Worm (Caenorhabditis elegans) whole organism, L4 larva: ENCODE measurements around the gene arrd-1.

Source experiments
- Y5F2A.4 ChIP-seq: fragments of 200-800 bp; sonication (Bioruptor generic); optimal IDR thresholded peaks from 2 replicates; lab custom pipeline; 2018; ENCODE audit warnings: mild to moderate bottlenecking, missing genetic modification characterization, missing compliant biosample characterization
- ama-1 ChIP-seq: fragments of 150-350 bp; optimal IDR thresholded peaks from 2 replicates; lab custom pipeline; 2014; ENCODE audit warnings: inconsistent platforms, mixed read lengths
- hlh-30 ChIP-seq: sonication (generic microtip); optimal IDR thresholded peaks from 2 replicates; lab custom pipeline; 2017; ENCODE audit warnings: antibody characterized with exemption, mild to moderate bottlenecking, missing genetic modification characterization, missing compliant biosample characterization; ENCODE audit not compliant: insufficient read depth
- lin-39 ChIP-seq: fragments of 150-350 bp; optimal IDR thresholded peaks from 2 replicates; lab custom pipeline; 2014; ENCODE audit warnings: missing biosample characterization, missing genetic modification reagents, missing genetic modification characterization
- lsy-2 ChIP-seq, 2 experiments: fragments of 150-350 bp in 1 of 2; sonication (generic microtip) in 1 of 2; optimal IDR thresholded peaks; 2 replicates each; lab custom pipeline; 2014 to 2017; ENCODE audit warnings: missing biosample characterization in 2 of 2, missing genetic modification characterization in 2 of 2
- nhr-102 ChIP-seq: sonication (generic microtip); optimal IDR thresholded peaks from 2 replicates; lab custom pipeline; 2016; ENCODE audit warnings: mild to moderate bottlenecking, missing genetic modification characterization, moderate library complexity, missing compliant biosample characterization
- nhr-76 ChIP-seq: fragments of 150-350 bp; optimal IDR thresholded peaks from 2 replicates; lab custom pipeline; 2014; ENCODE audit warnings: missing biosample characterization, missing genetic modification characterization

ce11 chrII:658369-658768, 31.1 kb downstream of the arrd-1 start, which contains the start of gene sdz-24:
- TF ChIP-seq nhr-76 (no peak), lin-39 (tag; lab: Kevin White, UChicago) (no peak), ama-1 (lab: Kevin White, UChicago) (no peak), hlh-30 (tag; lab: Kevin White, UChicago) (no peak), nhr-102 (tag; lab: Kevin White, UChicago) (no peak), Y5F2A.4 (GFP tag; lab: Kevin White, UChicago) (no peak), lsy-2 (tag; optimal IDR thresholded peaks at IDR 0.05; lab: Kevin White, UChicago) (no peak)
